Worm (Caenorhabditis elegans): ENCODE results near the gene F10A3.11.

Gene F10A3.11

ce11 chrV:16210257-16211002 lies 47.9 kb downstream of the F10A3.11 start, which contains the start of gene F11A5.16:
Gene F11A5.16, plus strand, starts transcription at chrV:16210952.
- TF ChIP-seq skn-1 (tag; optimal IDR thresholded peaks at IDR 0.05) (no peak), snpc-4 (tag; optimal IDR thresholded peaks at IDR 0.05) (no peak), ceh-82 (tag; optimal IDR thresholded peaks at IDR 0.05) (no peak), elt-3 (tag; optimal IDR thresholded peaks at IDR 0.05) (no peak), unc-62 (GFP tag; optimal IDR thresholded peaks at IDR 0.05) (no peak), lin-15B (tag; optimal IDR thresholded peaks at IDR 0.05) (no peak), ceh-28 (tag; optimal IDR thresholded peaks at IDR 0.05) (no peak), nhr-67 (tag; optimal IDR thresholded peaks at IDR 0.05) (no peak), nhr-76 (tag; optimal IDR thresholded peaks at IDR 0.05) (no peak), ceh-16 (tag; optimal IDR thresholded peaks at IDR 0.05) (no peak), pqm-1 (tag; optimal IDR thresholded peaks at IDR 0.05) (no peak), tbx-2 (tag; optimal IDR thresholded peaks at IDR 0.05) (no peak), mml-1 (tag; optimal IDR thresholded peaks at IDR 0.05) (no peak), nhr-23 (tag; optimal IDR thresholded peaks at IDR 0.05) (no peak), hmg-11 (tag; optimal IDR thresholded peaks at IDR 0.05) (no peak), ztf-11 (tag; optimal IDR thresholded peaks at IDR 0.05) (no peak), sea-2 (GFP tag; optimal IDR thresholded peaks at IDR 0.05) (no peak), eor-1 (tag; optimal IDR thresholded peaks at IDR 0.05) (no peak), egl-27 (tag; optimal IDR thresholded peaks at IDR 0.05) (no peak)

ce11 chrV:16211713-16212112 lies 49.2 kb downstream of the F10A3.11 start:
- TF ChIP-seq nhr-43 (tag; optimal IDR thresholded peaks at IDR 0.05; ENCODE audit: poor library complexity, severe bottlenecking) (peak; percentile 26), ceh-82 (tag; optimal IDR thresholded peaks at IDR 0.05) (no peak), ZK546.5 (tag; optimal IDR thresholded peaks at IDR 0.05) (no peak), nfya-1 (tag; optimal IDR thresholded peaks at IDR 0.05; ENCODE audit: insufficient read depth) (no peak)

- TF ChIP-seq nhr-25 (tag; optimal IDR thresholded peaks at IDR 0.05) (peak; percentile 14), elt-3 (tag; optimal IDR thresholded peaks at IDR 0.05) (peak in 2 of 3 experiments; percentile 26 to 43), mdl-1 (tag; optimal IDR thresholded peaks at IDR 0.05) (no peak), hmg-11 (tag; optimal IDR thresholded peaks at IDR 0.05) (no peak), nhr-77 (tag; optimal IDR thresholded peaks at IDR 0.05) (no peak), nhr-11 (tag; optimal IDR thresholded peaks at IDR 0.05) (no peak), tbx-2 (tag; optimal IDR thresholded peaks at IDR 0.05) (no peak), nhr-43 (tag; optimal IDR thresholded peaks at IDR 0.05; ENCODE audit: poor library complexity, severe bottlenecking) (peak; percentile 93), fkh-2 (tag; optimal IDR thresholded peaks at IDR 0.05) (no peak), nhr-28 (tag; optimal IDR thresholded peaks at IDR 0.05) (no peak), elt-2 (tag; optimal IDR thresholded peaks at IDR 0.05) (no peak), daf-12 (tag; optimal IDR thresholded peaks at IDR 0.05) (no peak), lin-15B (tag; optimal IDR thresholded peaks at IDR 0.05) (no peak), jun-1 (tag; optimal IDR thresholded peaks at IDR 0.05) (no peak), skn-1 (tag; optimal IDR thresholded peaks at IDR 0.05) (no peak), nhr-23 (tag; optimal IDR thresholded peaks at IDR 0.05) (peak; percentile 39)
Observed at ce11 chrV:16213323-16213722, 50.8 kb downstream of the F10A3.11 start.
